Fruit fly (Drosophila melanogaster): ENCODE results near the gene squ.
A peak's percentile ranks its signal among the peaks of the same experiment; 100 is the strongest.

Gene squ

dm6 chr2L:16709693-16710092 is 29.8 kb downstream of the squ start (continued):
- no peak for TF ChIP-seq CG6854 (GFP tag; optimal IDR thresholded peaks at IDR 0.05)
- peak; percentile 87 for TF ChIP-seq CG15269 (tag; optimal IDR thresholded peaks at IDR 0.05)
- peak; percentile 56 for TF ChIP-seq Chrac-16 (GFP tag; optimal IDR thresholded peaks at IDR 0.05)
- TF ChIP-seq pnt (GFP tag; optimal IDR thresholded peaks at IDR 0.05), result no peak
- TF ChIP-seq sim (GFP tag; IDR thresholded peaks at IDR 0.05), result peak; percentile 68; the same call in 1 of the 2 replicates
- no peak for TF ChIP-seq B-H1 (GFP tag; IDR thresholded peaks at IDR 0.05)
- TF ChIP-seq CG3726 (GFP tag; IDR thresholded peaks at IDR 0.05), result no peak
- TF ChIP-seq sens-2 (GFP tag; IDR thresholded peaks at IDR 0.05), result peak; percentile 67
- peak in 1 of 2 experiments; percentile 28 for TF ChIP-seq chif (GFP tag; optimal IDR thresholded peaks at IDR 0.05)
- TF ChIP-seq CG6689 (GFP tag; IDR thresholded peaks at IDR 0.05), result no peak
- peak; percentile 69; the same call in 2 of the 3 replicates for TF ChIP-seq ken (GFP tag; IDR thresholded peaks at IDR 0.05)
- no peak for TF ChIP-seq Dfd (GFP tag; optimal IDR thresholded peaks at IDR 0.05)
- TF ChIP-seq chm (GFP tag; IDR thresholded peaks at IDR 0.05), result peak; percentile 73
- peak; percentile 67; the same call in 1 of the 2 replicates for TF ChIP-seq CG43689 (GFP tag; IDR thresholded peaks at IDR 0.05)
- peak; percentile 63 for TF ChIP-seq ewg (GFP tag; optimal IDR thresholded peaks at IDR 0.05)
- peak in 1 of 2 experiments; percentile 16 for TF ChIP-seq Hr78 (GFP tag; optimal IDR thresholded peaks at IDR 0.05)
- no peak for TF ChIP-seq CG16863 (GFP tag; optimal IDR thresholded peaks at IDR 0.05)
- 0 out of 3 replicates have a peak, but pooled peaks have one; percentile 7 for TF ChIP-seq C15 (GFP tag; IDR thresholded peaks at IDR 0.05)
- TF ChIP-seq CG7786 (GFP tag; optimal IDR thresholded peaks at IDR 0.05), result no peak
- TF ChIP-seq CG17612 (GFP tag; IDR thresholded peaks at IDR 0.05), result no peak
- no peak for TF ChIP-seq YL-1 (GFP tag; optimal IDR thresholded peaks at IDR 0.05)
- no peak for TF ChIP-seq pfk (GFP tag; optimal IDR thresholded peaks at IDR 0.05)
- TF ChIP-seq zen2 (GFP tag; IDR thresholded peaks at IDR 0.05; ENCODE audit: partially characterized antibody), result no peak
- peak; percentile 85 for TF ChIP-seq HLH3B (GFP tag; IDR thresholded peaks at IDR 0.05)
- peak; percentile 80 for TF ChIP-seq H2.0 (GFP tag; IDR thresholded peaks at IDR 0.05)
- TF ChIP-seq br (optimal IDR thresholded peaks at IDR 0.05), result no peak
- TF ChIP-seq bowl (GFP tag; IDR thresholded peaks at IDR 0.05), result peak; percentile 76; the same call in 1 of the 2 replicates
- no peak for TF ChIP-seq dimm (GFP tag; IDR thresholded peaks at IDR 0.05)
- TF ChIP-seq CG7839 (tag; optimal IDR thresholded peaks at IDR 0.05), result peak; percentile 85
- TF ChIP-seq Adf1 (GFP tag; IDR thresholded peaks at IDR 0.05), result peak; percentile 42; the same call in 1 of the 2 replicates
- TF ChIP-seq gsb-n (tag; optimal IDR thresholded peaks at IDR 0.05), result peak; percentile 62
- TF ChIP-seq CG12744 (GFP tag; optimal IDR thresholded peaks at IDR 0.05), result no peak
- TF ChIP-seq Jarid2 (GFP tag; optimal IDR thresholded peaks at IDR 0.05), result no peak
- no peak for TF ChIP-seq abd-A (tag; optimal IDR thresholded peaks at IDR 0.05)
- no peak for TF ChIP-seq ac (GFP tag; optimal IDR thresholded peaks at IDR 0.05)
- peak; percentile 49 for TF ChIP-seq CG13775 (GFP tag; optimal IDR thresholded peaks at IDR 0.05)
- peak in 1 of 2 experiments; percentile 88 for TF ChIP-seq bsh (GFP tag; optimal IDR thresholded peaks at IDR 0.05)
- peak; percentile 82 for TF ChIP-seq CG8924 (tag; optimal IDR thresholded peaks at IDR 0.05)
- TF ChIP-seq CG1647 (GFP tag; optimal IDR thresholded peaks at IDR 0.05), result peak; percentile 1
- peak; percentile 84 for TF ChIP-seq sisA (GFP tag; IDR thresholded peaks at IDR 0.05)
- TF ChIP-seq CG12299 (tag; optimal IDR thresholded peaks at IDR 0.05), result peak; percentile 10
- TF ChIP-seq sob (GFP tag; IDR thresholded peaks at IDR 0.05), result peak; percentile 89
- TF ChIP-seq HmgZ (tag; optimal IDR thresholded peaks at IDR 0.05), result peak; percentile 24
- TF ChIP-seq TFAM (GFP tag; optimal IDR thresholded peaks at IDR 0.05), result no peak
- no peak for TF ChIP-seq peb (GFP tag; IDR thresholded peaks at IDR 0.05)
- no peak for TF ChIP-seq crp (GFP tag; optimal IDR thresholded peaks at IDR 0.05)
- TF ChIP-seq h (optimal IDR thresholded peaks at IDR 0.05), result no peak
- peak; percentile 66 for TF ChIP-seq CG1024 (GFP tag; IDR thresholded peaks at IDR 0.05)
- no peak for TF ChIP-seq CG7987 (GFP tag; optimal IDR thresholded peaks at IDR 0.05)
- no peak for TF ChIP-seq unc-4 (GFP tag; IDR thresholded peaks at IDR 0.05; ENCODE audit: partially characterized antibody)
- peak; percentile 49 for TF ChIP-seq CG18619 (GFP tag; optimal IDR thresholded peaks at IDR 0.05)
- no peak for TF ChIP-seq Atf-2 (GFP tag; optimal IDR thresholded peaks at IDR 0.05)

Data from whole organism, embryonic.